Fruit fly (Drosophila melanogaster) whole organism, pupa: ENCODE data around the gene Mhcl.
A peak's percentile ranks its signal among the peaks of the same experiment; 100 is the strongest.

Experiments
- CG4496 ChIP-seq: fragments of 200-800 bp; sonication (Bioruptor generic); IDR thresholded peaks from 3 replicates; pipeline ENCODE4 v1.3.6; 2022; ENCODE audit warnings: missing biosample characterization, missing genetic modification characterization
- EcR ChIP-seq: fragments of 200-800 bp; sonication (Bioruptor generic); optimal IDR thresholded peaks from 3 replicates; lab custom pipeline; 2019; ENCODE audit warnings: missing biosample characterization, missing genetic modification characterization, mild to moderate bottlenecking, moderate library complexity, missing genetic modification reagents

dm6 chr3R:16091910-16092627, 6.5 kb downstream of the Mhcl start:
- TF ChIP-seq EcR (peak; percentile 29), CG4496 (GFP tag; lab: Robert Waterston, UW) (no peak)
